Worm (Caenorhabditis elegans): ENCODE results near the gene poml-4.

poml-4 gene

ce11 chrII:1584140-1584539, 43.4 kb downstream of the poml-4 start, which contains the start of gene clec-21:
clec-21 (minus strand) TSS chrII:1584240.
- TF ChIP-seq lin-39 (tag; optimal IDR thresholded peaks at IDR 0.05): no peak
- no peak for TF ChIP-seq ceh-16 (tag; optimal IDR thresholded peaks at IDR 0.05)
- no peak for TF ChIP-seq sma-9 (GFP tag; optimal IDR thresholded peaks at IDR 0.05)
- TF ChIP-seq sma-9 (tag; optimal IDR thresholded peaks at IDR 0.05): no peak
- no peak for TF ChIP-seq lin-11 (tag; optimal IDR thresholded peaks at IDR 0.05)
- TF ChIP-seq mab-5 (tag; optimal IDR thresholded peaks at IDR 0.05): no peak

DNA sequence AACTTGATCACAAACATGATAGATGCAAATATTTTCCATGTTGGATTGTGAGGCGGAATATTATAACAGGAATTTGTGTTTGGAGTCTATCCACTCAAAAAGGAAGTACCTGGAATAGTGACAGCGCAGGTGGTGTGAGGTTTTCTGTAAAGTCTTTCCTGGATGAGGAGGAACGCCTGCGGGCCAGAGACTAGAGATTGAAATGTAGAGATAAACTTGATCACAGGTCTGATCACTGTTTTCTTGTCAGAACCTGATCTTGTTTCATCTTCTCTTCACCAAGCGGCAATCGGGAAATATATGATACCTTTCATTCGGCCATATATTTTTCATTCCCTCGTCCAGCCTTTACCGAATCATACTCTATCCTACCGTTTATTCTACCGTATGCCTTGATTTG, 45.6 kb downstream of the poml-4 start, which contains the start of gene T07H3.8:
Gene T07H3.8 (plus strand): TSS at position 301 of the 400 bp plus-strand sequence.
- TF ChIP-seq snpc-4 (tag; optimal IDR thresholded peaks at IDR 0.05): no peak
- no peak for TF ChIP-seq ZK546.5 (tag; optimal IDR thresholded peaks at IDR 0.05)
- no peak for TF ChIP-seq blmp-1 (tag; optimal IDR thresholded peaks at IDR 0.05; ENCODE audit: insufficient read depth)
- no peak for TF ChIP-seq skn-1 (tag; optimal IDR thresholded peaks at IDR 0.05)
- no peak for TF ChIP-seq F13H6.1 (tag; optimal IDR thresholded peaks at IDR 0.05)
- TF ChIP-seq zag-1 (tag; optimal IDR thresholded peaks at IDR 0.05): no peak
- TF ChIP-seq ceh-16 (tag; optimal IDR thresholded peaks at IDR 0.05): no peak
- TF ChIP-seq peb-1 (tag; optimal IDR thresholded peaks at IDR 0.05): no peak
- TF ChIP-seq nhr-25 (tag; optimal IDR thresholded peaks at IDR 0.05): no peak
- TF ChIP-seq crh-2 (tag; optimal IDR thresholded peaks at IDR 0.05): no peak
- no peak for TF ChIP-seq nhr-6 (tag; optimal IDR thresholded peaks at IDR 0.05)
- TF ChIP-seq sem-4 (tag; optimal IDR thresholded peaks at IDR 0.05): no peak
- TF ChIP-seq nhr-77 (tag; optimal IDR thresholded peaks at IDR 0.05): no peak
- no peak for TF ChIP-seq ztf-1 (GFP tag; conservative IDR thresholded peaks at IDR 0.05)
- TF ChIP-seq mbf-1 (tag; optimal IDR thresholded peaks at IDR 0.05): no peak
- TF ChIP-seq mdl-1 (tag; optimal IDR thresholded peaks at IDR 0.05): no peak
- TF ChIP-seq nhr-11 (tag; optimal IDR thresholded peaks at IDR 0.05): no peak
- TF ChIP-seq C34F6.9 (tag; optimal IDR thresholded peaks at IDR 0.05): no peak

- no peak for TF ChIP-seq C34F6.9 (tag; optimal IDR thresholded peaks at IDR 0.05)
- no peak for TF ChIP-seq nhr-25 (tag; optimal IDR thresholded peaks at IDR 0.05)
- TF ChIP-seq mab-5 (tag; optimal IDR thresholded peaks at IDR 0.05): no peak
- TF ChIP-seq fos-1 (tag; optimal IDR thresholded peaks at IDR 0.05): no peak
- TF ChIP-seq alr-1 (tag; optimal IDR thresholded peaks at IDR 0.05): no peak
- TF ChIP-seq unc-55 (GFP tag; optimal IDR thresholded peaks at IDR 0.05): no peak
Observed at ce11 chrII:1589845-1590244, 49.1 kb downstream of the poml-4 start, which contains the start of gene T07H3.7. T07H3.7 (minus strand) TSS chrII:1589945.

Measured in whole organism, L2 larva.